Worm (Caenorhabditis elegans): ENCODE data around the gene iglr-2.
A peak's percentile ranks its signal among the peaks of the same experiment; 100 is the strongest.

Gene iglr-2

DNA sequence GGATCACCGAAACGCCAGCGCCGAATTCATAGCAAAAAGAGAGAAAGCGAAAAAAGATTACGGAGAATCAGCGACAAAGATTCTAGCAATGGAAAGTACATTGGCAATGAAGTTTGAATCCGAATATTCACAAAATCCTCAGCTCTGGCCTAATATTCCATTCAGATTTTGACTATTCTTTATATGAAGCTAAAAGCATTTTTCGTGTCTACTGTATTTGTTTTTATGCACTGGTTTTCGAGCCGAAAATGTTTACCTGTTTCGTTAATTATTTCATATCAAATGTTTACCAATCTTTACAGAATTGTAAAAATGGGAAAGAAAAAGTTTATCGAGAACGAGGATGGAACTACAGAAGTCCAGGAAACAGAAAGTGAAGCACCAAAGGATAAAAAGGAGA lies 22.9 kb downstream of the iglr-2 start, which contains the start of gene F10E9.4:
Gene F10E9.4 (plus strand): TSS at position 301 of the 400 bp plus-strand sequence.
- TF ChIP-seq lsl-1 (GFP tag; optimal IDR thresholded peaks at IDR 0.05), result no peak
- TF ChIP-seq Y56A3A.18 (GFP tag; IDR thresholded peaks at IDR 0.05), result no peak
- no peak for TF ChIP-seq ztf-28 (GFP tag; IDR thresholded peaks at IDR 0.05)
- TF ChIP-seq hlh-26 (GFP tag; conservative IDR thresholded peaks at IDR 0.05), result no peak
- no peak for TF ChIP-seq chd-7 (tag; optimal IDR thresholded peaks at IDR 0.05)
- no peak for TF ChIP-seq madf-6 (GFP tag; IDR thresholded peaks at IDR 0.05)
- TF ChIP-seq ceh-91 (GFP tag; IDR thresholded peaks at IDR 0.05), result no peak
- TF ChIP-seq rec-8 (tag; optimal IDR thresholded peaks at IDR 0.05), result no peak
- no peak for TF ChIP-seq gei-17 (GFP tag; optimal IDR thresholded peaks at IDR 0.05)
- no peak for TF ChIP-seq ceh-79 (tag; optimal IDR thresholded peaks at IDR 0.05)
- TF ChIP-seq akir-1 (GFP tag; optimal IDR thresholded peaks at IDR 0.05), result no peak

DNA sequence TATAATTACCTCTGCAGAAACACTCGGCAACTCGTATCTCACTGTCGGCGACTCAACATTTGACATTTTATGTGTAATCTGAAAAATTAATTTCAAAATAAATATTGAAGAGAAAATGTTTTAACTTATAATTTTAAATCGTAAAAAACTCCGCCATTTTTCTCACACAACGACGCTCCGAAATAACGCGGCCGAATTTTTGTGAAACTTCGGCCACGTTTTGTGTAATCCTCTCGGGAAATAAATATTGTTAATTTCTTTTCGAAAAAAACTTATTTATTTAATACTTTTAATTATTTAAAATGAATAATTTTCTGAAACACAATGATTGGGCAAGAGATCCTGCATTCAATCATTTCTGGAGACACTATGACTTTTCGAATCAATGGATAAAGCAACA lies 23.8 kb downstream of the iglr-2 start, which contains the start of the genes F10E9.7 and F10E9.5:
Gene F10E9.7 (minus strand): TSS at position 86 of the 400 bp plus-strand sequence.
Gene F10E9.5 (plus strand): TSS at position 237 of the 400 bp plus-strand sequence.
- TF ChIP-seq sea-2 (GFP tag; IDR thresholded peaks at IDR 0.05) (no peak), zim-3 (tag; optimal IDR thresholded peaks at IDR 0.05) (peak; percentile 36), athp-1 (tag; optimal IDR thresholded peaks at IDR 0.05) (peak; percentile 37), snpc-3.4 (tag; optimal IDR thresholded peaks at IDR 0.05) (peak; percentile 66), hmg-20 (GFP tag; IDR thresholded peaks at IDR 0.05) (0 out of 2 replicates have a peak, but pooled peaks have one; percentile 30), F39B2.1 (GFP tag; IDR thresholded peaks at IDR 0.05) (no peak), B0019.2 (GFP tag; conservative IDR thresholded peaks at IDR 0.05) (peak; percentile 73), ceh-58 (GFP tag; IDR thresholded peaks at IDR 0.05) (no peak), nhr-27 (tag; optimal IDR thresholded peaks at IDR 0.05) (no peak), lin-26 (GFP tag; IDR thresholded peaks at IDR 0.05) (no peak), zfh-2 (GFP tag; conservative IDR thresholded peaks at IDR 0.05) (no peak), tlf-1 (GFP tag; optimal IDR thresholded peaks at IDR 0.05) (peak; percentile 46), hlh-12 (tag; optimal IDR thresholded peaks at IDR 0.05) (no peak), ets-4 (GFP tag; optimal IDR thresholded peaks at IDR 0.05) (no peak), lsy-27 (tag; optimal IDR thresholded peaks at IDR 0.05; ENCODE audit: borderline replicate concordance, insufficient read depth) (no peak), K11D2.4 (GFP tag; IDR thresholded peaks at IDR 0.05) (peak; percentile 80), attf-5 (GFP tag; optimal IDR thresholded peaks at IDR 0.05) (peak; percentile 75), mcd-1 (GFP tag; IDR thresholded peaks at IDR 0.05) (peak; percentile 73; the same call in 1 of the 2 replicates), tbp1 (GFP tag; optimal IDR thresholded peaks at IDR 0.05) (peak; percentile 61), F23B12.7 (tag; optimal IDR thresholded peaks at IDR 0.05; ENCODE audit: insufficient read depth) (peak; percentile 67), snpc-1.1 (tag; optimal IDR thresholded peaks at IDR 0.05; ENCODE audit: insufficient read depth) (peak; percentile 46), Y53F4B.3 (GFP tag; IDR thresholded peaks at IDR 0.05) (no peak), B0261.1 (tag; optimal IDR thresholded peaks at IDR 0.05) (peak; percentile 19), aptf-2 (GFP tag; conservative IDR thresholded peaks at IDR 0.05) (peak; percentile 84), lag-1 (GFP tag; IDR thresholded peaks at IDR 0.05) (no peak), snpc-4 (GFP tag; optimal IDR thresholded peaks at IDR 0.05) (peak; percentile 12), snpc-4 (tag; optimal IDR thresholded peaks at IDR 0.05) (peak in 3 of 4 experiments; percentile 41 to 66 (median 51)), ztf-26 (tag; optimal IDR thresholded peaks at IDR 0.05) (no peak), hrde-1 (tag; optimal IDR thresholded peaks at IDR 0.05; ENCODE audit: borderline replicate concordance) (peak; percentile 82), snpc-1.3 (tag; optimal IDR thresholded peaks at IDR 0.05; ENCODE audit: insufficient read depth) (peak; percentile 62), unc-62 (GFP tag; optimal IDR thresholded peaks at IDR 0.05) (no peak), F52B5.7 (tag; optimal IDR thresholded peaks at IDR 0.05) (no peak), Y56A3A.18 (GFP tag; IDR thresholded peaks at IDR 0.05) (no peak), egrh-3 (GFP tag; IDR thresholded peaks at IDR 0.05) (no peak), xnd-1 (tag; optimal IDR thresholded peaks at IDR 0.05) (no peak), sdz-38 (tag; optimal IDR thresholded peaks at IDR 0.05) (no peak), dpff-1 (tag; optimal IDR thresholded peaks at IDR 0.05) (no peak)

All from whole organism, young adult.